Worm (Caenorhabditis elegans) whole organism, late embryonic: ENCODE data around the gene T10H4.4.

ENCODE experiments used
- ama-1 ChIP-seq: fragments of 150-350 bp; optimal IDR thresholded peaks from 2 replicates; lab custom pipeline; 2014
- dve-1 ChIP-seq: sonication (generic microtip); optimal IDR thresholded peaks from 2 replicates; lab custom pipeline; 2017; ENCODE audit warnings: antibody characterized with exemption, mild to moderate bottlenecking, missing genetic modification characterization, missing compliant biosample characterization
- fkh-10 ChIP-seq: fragments of 150-350 bp; optimal IDR thresholded peaks from 2 replicates; lab custom pipeline; 2014; ENCODE audit warnings: missing biosample characterization, missing genetic modification reagents, missing genetic modification characterization
- gmeb-2 ChIP-seq: sonication (generic microtip); optimal IDR thresholded peaks from 2 replicates; lab custom pipeline; 2016; ENCODE audit warnings: missing genetic modification characterization, inconsistent platforms, missing compliant biosample characterization
- pha-4 ChIP-seq: fragments of 150-350 bp; optimal IDR thresholded peaks from 2 replicates; lab custom pipeline; 2018; ENCODE audit warnings: missing biosample characterization, missing genetic modification reagents, missing genetic modification characterization
- pqm-1 ChIP-seq: sonication (generic microtip); optimal IDR thresholded peaks from 2 replicates; lab custom pipeline; 2016; ENCODE audit warnings: missing genetic modification characterization, missing compliant biosample characterization
- rnt-1 ChIP-seq: sonication (generic microtip); optimal IDR thresholded peaks from 2 replicates; lab custom pipeline; 2016; ENCODE audit warnings: missing genetic modification characterization, missing compliant biosample characterization
- unc-42 ChIP-seq: sonication (generic microtip); optimal IDR thresholded peaks from 2 replicates; lab custom pipeline; 2016; ENCODE audit warnings: missing genotype, missing genetic modification characterization, missing compliant biosample characterization
- unc-55 ChIP-seq: sonication (generic microtip); optimal IDR thresholded peaks from 2 replicates; lab custom pipeline; 2017; ENCODE audit warnings: missing biosample characterization, missing genetic modification reagents, missing genetic modification characterization
- unc-86 ChIP-seq: sonication (generic microtip); optimal IDR thresholded peaks from 2 replicates; lab custom pipeline; 2016; ENCODE audit warnings: missing genetic modification characterization, missing compliant biosample characterization

- TF ChIP-seq ama-1 (no peak), unc-55 (GFP tag; lab: Kevin White, UChicago) (no peak), pqm-1 (tag; lab: Kevin White, UChicago) (no peak), fkh-10 (no peak), unc-86 (tag; lab: Kevin White, UChicago) (no peak), pha-4 (tag; lab: Kevin White, UChicago) (no peak), gmeb-2 (tag; lab: Kevin White, UChicago) (no peak), rnt-1 (no peak), unc-42 (tag; lab: Kevin White, UChicago) (no peak), dve-1 (tag; lab: Kevin White, UChicago) (no peak)
Measured at ce11 chrV:15265814-15266213, 6.3 kb downstream of the T10H4.4 start, which contains the start of gene M01B2.13.
